Worm (Caenorhabditis elegans) whole organism, L1 larva: ENCODE measurements around the gene F25A2.1.

Experiments
- C04F5.9 ChIP-seq: sonication (generic microtip); optimal IDR thresholded peaks from 2 replicates; lab custom pipeline; 2016; ENCODE audit warnings: missing genetic modification characterization, missing compliant biosample characterization
- C16A3.4 ChIP-seq: fragments of 150-350 bp; optimal IDR thresholded peaks from 2 replicates; lab custom pipeline; 2014; ENCODE audit warnings: missing biosample characterization, missing genetic modification characterization
- C34B4.2 ChIP-seq: sonication (generic microtip); optimal IDR thresholded peaks from 2 replicates; lab custom pipeline; 2017; ENCODE audit warnings: mild to moderate bottlenecking, missing genetic modification characterization, missing compliant biosample characterization
- alr-1 ChIP-seq: fragments of 200-800 bp; sonication (Bioruptor generic); optimal IDR thresholded peaks from 2 replicates; lab custom pipeline; 2018; ENCODE audit warnings: borderline replicate concordance, mild to moderate bottlenecking, missing genetic modification characterization, missing compliant biosample characterization
- ama-1 ChIP-seq: fragments of 150-350 bp; optimal IDR thresholded peaks from 2 replicates; lab custom pipeline; 2014
- blmp-1 ChIP-seq: fragments of 150-350 bp; optimal IDR thresholded peaks from 2 replicates; lab custom pipeline; 2014; ENCODE audit warnings: missing biosample characterization, missing genetic modification characterization
- ceh-63 ChIP-seq: fragments of 200-800 bp; sonication (Bioruptor generic); optimal IDR thresholded peaks from 2 replicates; lab custom pipeline; 2018; ENCODE audit warnings: mild to moderate bottlenecking, missing genetic modification characterization, missing compliant biosample characterization
- ceh-8 ChIP-seq: fragments of 200-800 bp; sonication (Bioruptor generic); optimal IDR thresholded peaks from 2 replicates; lab custom pipeline; 2018; ENCODE audit warnings: mild to moderate bottlenecking, missing genetic modification characterization, moderate library complexity, missing compliant biosample characterization
- ceh-88 ChIP-seq: fragments of 200-800 bp; sonication (Bioruptor generic); IDR thresholded peaks from 2 replicates; pipeline ENCODE4 v1.3.6; 2022; ENCODE audit warnings: missing genetic modification characterization, missing compliant biosample characterization
- efl-1 ChIP-seq, 4 experiments: fragments of 150-350 bp; optimal IDR thresholded peaks in 3 of 4; peaks in 1 of 4; 1 replicate in 1 of 4; 2 replicates in 3 of 4; lab custom pipeline; 2014; ENCODE audit warnings: missing biosample characterization in 2 of 4, missing genetic modification characterization in 2 of 4, missing genetic modification reagents in 2 of 4
- egl-13 ChIP-seq: sonication (generic microtip); optimal IDR thresholded peaks from 2 replicates; lab custom pipeline; 2016; ENCODE audit warnings: missing genotype, missing genetic modification reagents, missing genetic modification characterization, missing compliant biosample characterization
- elt-2 ChIP-seq: sonication (generic microtip); optimal IDR thresholded peaks from 2 replicates; lab custom pipeline; 2016; ENCODE audit warnings: missing genetic modification characterization, mild to moderate bottlenecking, inconsistent platforms, missing compliant biosample characterization, missing genetic modification reagents
- fkh-8 ChIP-seq: sonication (generic microtip); optimal IDR thresholded peaks from 2 replicates; lab custom pipeline; 2016; ENCODE audit warnings: mild to moderate bottlenecking, missing genetic modification characterization, missing compliant biosample characterization
- mdl-1 ChIP-seq, 2 experiments: fragments of 150-350 bp; optimal IDR thresholded peaks; 2 replicates each; lab custom pipeline; 2014 to 2017; ENCODE audit warnings: missing biosample characterization in 2 of 2, missing genetic modification characterization in 2 of 2, inconsistent platforms in 1 of 2
- mep-1 ChIP-seq: fragments of 150-350 bp; optimal IDR thresholded peaks from 2 replicates; lab custom pipeline; 2014; ENCODE audit warnings: missing biosample characterization, missing genetic modification characterization
- nhr-12 ChIP-seq: sonication (generic microtip); optimal IDR thresholded peaks from 2 replicates; lab custom pipeline; 2017; ENCODE audit warnings: missing biosample characterization, missing genetic modification characterization
- nhr-237 ChIP-seq: fragments of 150-350 bp; optimal IDR thresholded peaks from 2 replicates; lab custom pipeline; 2014; ENCODE audit warnings: missing biosample characterization, missing genetic modification characterization
- nhr-28 ChIP-seq: fragments of 150-350 bp; optimal IDR thresholded peaks from 2 replicates; lab custom pipeline; 2014; ENCODE audit warnings: missing biosample characterization, missing genetic modification characterization
- nhr-84 ChIP-seq: sonication (generic microtip); optimal IDR thresholded peaks from 2 replicates; lab custom pipeline; 2017; ENCODE audit warnings: missing biosample characterization, missing genetic modification characterization
- nhr-90 ChIP-seq: sonication (generic microtip); optimal IDR thresholded peaks from 2 replicates; lab custom pipeline; 2016; ENCODE audit warnings: mild to moderate bottlenecking, missing genetic modification characterization, missing compliant biosample characterization; ENCODE audit not compliant: poor library complexity
- rnt-1 ChIP-seq: sonication (generic microtip); optimal IDR thresholded peaks from 2 replicates; lab custom pipeline; 2016; ENCODE audit warnings: mild to moderate bottlenecking, missing genetic modification characterization, moderate library complexity, missing compliant biosample characterization
- sox-4 ChIP-seq: sonication (generic microtip); optimal IDR thresholded peaks from 2 replicates; lab custom pipeline; 2016; ENCODE audit warnings: missing genetic modification characterization, missing compliant biosample characterization
- sptf-1 ChIP-seq: fragments of 150-350 bp; optimal IDR thresholded peaks from 2 replicates; lab custom pipeline; 2014; ENCODE audit warnings: missing biosample characterization, missing genetic modification characterization
- tbx-2 ChIP-seq: sonication (generic microtip); optimal IDR thresholded peaks from 2 replicates; lab custom pipeline; 2016; ENCODE audit warnings: missing genetic modification characterization, missing compliant biosample characterization
- tlp-1 ChIP-seq: fragments of 150-350 bp; optimal IDR thresholded peaks from 2 replicates; lab custom pipeline; 2014; ENCODE audit warnings: missing biosample characterization, missing genetic modification characterization
- unc-62 ChIP-seq: fragments of 150-350 bp; optimal IDR thresholded peaks from 2 replicates; lab custom pipeline; 2014; ENCODE audit warnings: missing biosample characterization, missing genetic modification reagents, missing genetic modification characterization
- unc-98 ChIP-seq: fragments of 200-800 bp; sonication (Bioruptor generic); IDR thresholded peaks from 2 replicates; pipeline ENCODE4 v1.3.6; 2022; ENCODE audit warnings: missing genetic modification characterization, missing compliant biosample characterization
- xbp-1 ChIP-seq: sonication (generic microtip); optimal IDR thresholded peaks from 2 replicates; lab custom pipeline; 2016; ENCODE audit warnings: missing genetic modification characterization, missing compliant biosample characterization
- zip-4 ChIP-seq: fragments of 200-800 bp; sonication (Bioruptor generic); optimal IDR thresholded peaks from 2 replicates; lab custom pipeline; 2018; ENCODE audit warnings: mild to moderate bottlenecking, missing genetic modification characterization, moderate library complexity, missing compliant biosample characterization

F25A2.1 gene

DNA sequence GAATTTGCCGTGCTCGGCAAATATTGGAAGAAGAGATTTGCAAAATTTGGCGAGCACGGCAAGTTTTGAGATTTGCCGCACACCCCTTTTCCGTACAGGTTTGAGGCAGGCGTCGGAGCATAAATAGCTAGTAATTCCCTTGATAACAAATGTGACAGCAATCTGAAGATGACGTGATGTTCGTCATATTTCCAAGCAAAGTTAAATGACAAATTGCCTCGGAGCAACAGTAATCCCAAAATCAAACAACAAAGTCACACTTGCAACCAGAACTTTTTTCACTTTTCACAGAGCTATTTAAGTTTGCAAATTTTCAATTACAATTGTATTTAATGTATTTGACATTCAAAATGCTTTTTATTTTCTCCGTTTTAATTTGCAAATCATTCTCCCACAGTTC is at the start of gene F25A2.1:
F25A2.1 (plus strand) TSS at position 301 of the 400 bp plus-strand sequence.
- no peak for TF ChIP-seq unc-62
- TF ChIP-seq efl-1 (optimal IDR thresholded peaks at IDR 0.05; lab: Kevin White, UChicago), result no peak
- TF ChIP-seq efl-1 (GFP tag; optimal IDR thresholded peaks at IDR 0.05 in 1 of 2; lab: Kevin White, UChicago), result peak in 1 of 2 experiments; percentile 46

DNA sequence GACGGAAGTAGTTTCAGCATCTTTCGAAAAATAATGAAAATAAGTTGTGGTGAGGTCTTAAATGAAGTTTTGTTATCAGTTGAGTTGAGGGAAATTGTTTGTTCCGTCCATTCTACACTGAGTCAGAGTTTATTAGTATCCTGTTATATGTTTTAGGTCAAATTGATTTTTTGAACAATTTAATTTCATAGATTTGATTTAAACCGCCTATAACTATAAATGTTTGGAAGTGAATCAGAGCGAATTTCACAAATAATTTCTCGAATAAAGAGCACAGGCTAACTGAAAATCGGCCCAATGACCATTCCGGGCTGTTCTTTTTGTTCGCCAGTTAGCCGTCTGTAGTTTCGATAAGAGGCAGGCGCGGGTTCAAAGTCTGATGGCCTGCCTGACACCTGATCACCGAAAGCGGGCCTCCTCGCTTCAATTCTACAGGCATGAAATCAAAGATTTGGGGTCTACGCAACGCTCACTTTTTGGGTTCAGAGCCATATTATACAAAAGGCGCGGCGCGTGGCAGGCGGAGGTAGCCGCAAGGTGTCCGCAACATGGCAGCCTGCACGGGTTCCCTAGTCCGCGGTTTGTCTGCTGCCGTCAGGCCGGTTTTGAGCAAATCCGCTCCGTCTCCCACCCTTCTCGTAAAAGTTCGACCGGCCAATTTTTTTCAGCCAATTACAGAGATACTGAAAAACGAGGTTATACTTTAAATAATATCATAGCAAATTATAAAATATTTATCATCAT is 47.3 kb upstream of the F25A2.1 start, which contains the start of gene W07B8.4:
W07B8.4 (minus strand) TSS at position 51 of the 744 bp plus-strand sequence.
- TF ChIP-seq ama-1 (lab: Kevin White, UChicago) (no peak), alr-1 (no peak), unc-98 (GFP tag; lab: Robert Waterston, UW) (no peak), C04F5.9 (tag; lab: Kevin White, UChicago) (no peak), fkh-8 (no peak), tbx-2 (tag; lab: Kevin White, UChicago) (no peak), nhr-90 (no peak), blmp-1 (tag; lab: Kevin White, UChicago) (no peak), ceh-8 (GFP tag; lab: Kevin White, UChicago) (no peak), tlp-1 (tag; lab: Kevin White, UChicago) (no peak), mdl-1 (tag; optimal IDR thresholded peaks at IDR 0.05; lab: Kevin White, UChicago) (no peak), xbp-1 (no peak), nhr-12 (tag; lab: Kevin White, UChicago) (no peak), nhr-237 (tag; lab: Kevin White, UChicago) (no peak), C16A3.4 (tag; lab: Kevin White, UChicago) (no peak)
- TF ChIP-seq, all 84 proteins: peak for 0

DNA sequence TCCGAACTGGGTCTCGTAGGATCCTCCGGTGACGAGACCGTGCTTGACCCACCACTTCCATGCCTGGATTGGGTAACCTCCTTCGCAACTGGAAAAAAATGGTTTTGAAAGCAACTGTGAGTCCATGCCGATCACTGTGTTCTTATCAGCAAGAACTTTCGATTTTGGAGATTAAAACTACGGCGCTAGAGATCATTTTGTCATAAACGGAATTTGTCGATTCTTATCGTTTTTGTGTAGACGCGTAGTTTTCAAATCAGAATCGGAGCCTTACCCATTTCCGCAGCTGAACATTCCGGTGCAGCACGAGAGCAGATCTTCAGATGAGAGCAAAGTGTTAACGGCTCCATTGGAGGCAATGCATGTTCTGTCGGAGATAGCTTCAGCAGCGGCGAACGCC is 46.2 kb upstream of the F25A2.1 start:
- TF ChIP-seq nhr-12 (tag; lab: Kevin White, UChicago), result no peak
- TF ChIP-seq ceh-8 (GFP tag; lab: Kevin White, UChicago), result peak; percentile 3
- TF ChIP-seq efl-1 (optimal IDR thresholded peaks at IDR 0.05; lab: Kevin White, UChicago), result no peak
- peak in 1 of 2 experiments; percentile 91 for TF ChIP-seq efl-1 (GFP tag; optimal IDR thresholded peaks at IDR 0.05 in 1 of 2; lab: Kevin White, UChicago)

DNA sequence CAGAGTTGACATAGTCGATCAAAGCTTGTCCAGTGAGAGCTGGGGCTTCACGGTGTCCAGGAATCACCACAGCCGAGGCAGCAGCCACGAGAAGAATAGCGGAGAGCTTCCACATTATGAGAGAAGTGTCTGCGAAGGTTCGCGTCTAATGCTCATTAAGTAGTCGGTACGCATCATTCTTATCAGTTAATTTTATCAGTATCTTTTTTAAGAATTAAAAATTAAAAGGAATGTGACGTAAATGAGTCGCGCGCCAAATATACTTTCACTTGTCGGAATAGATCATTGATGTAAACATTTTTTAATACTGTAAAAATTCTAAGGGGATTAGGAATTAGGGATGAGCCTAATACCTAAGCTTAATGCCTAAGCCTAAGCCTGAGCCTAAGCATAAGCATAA is 45.5 kb upstream of the F25A2.1 start, which contains the start of gene cpr-5:
cpr-5 (minus strand) TSS at position 197 of the 400 bp plus-strand sequence.
- TF ChIP-seq blmp-1 (tag; lab: Kevin White, UChicago), result no peak
- TF ChIP-seq elt-2 (tag; lab: Kevin White, UChicago), result peak; percentile 63
- TF ChIP-seq, all 84 proteins: peak for 1

DNA sequence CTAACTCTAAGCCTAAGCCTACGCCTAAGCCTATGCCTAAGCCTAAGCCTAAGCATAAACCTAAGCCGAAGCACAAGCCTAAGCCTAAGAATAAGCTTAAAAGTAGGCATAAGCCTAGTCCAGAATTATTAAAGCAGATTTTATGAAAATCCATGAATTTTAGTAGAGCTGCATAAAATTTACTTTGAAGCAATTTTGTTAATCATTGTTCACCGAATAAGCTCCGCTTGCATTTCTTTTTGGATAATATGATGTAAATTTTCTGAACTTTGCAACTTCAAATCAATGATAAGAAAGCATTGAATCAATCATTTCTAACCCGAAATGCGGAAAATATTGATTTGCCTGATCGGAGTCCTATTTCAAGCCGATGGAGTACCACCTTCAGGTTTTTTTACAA is 45.1 kb upstream of the F25A2.1 start, which contains the start of gene cpr-8:
cpr-8 (plus strand) TSS at position 301 of the 400 bp plus-strand sequence.
- no peak for TF ChIP-seq nhr-28 (tag; lab: Kevin White, UChicago)

DNA sequence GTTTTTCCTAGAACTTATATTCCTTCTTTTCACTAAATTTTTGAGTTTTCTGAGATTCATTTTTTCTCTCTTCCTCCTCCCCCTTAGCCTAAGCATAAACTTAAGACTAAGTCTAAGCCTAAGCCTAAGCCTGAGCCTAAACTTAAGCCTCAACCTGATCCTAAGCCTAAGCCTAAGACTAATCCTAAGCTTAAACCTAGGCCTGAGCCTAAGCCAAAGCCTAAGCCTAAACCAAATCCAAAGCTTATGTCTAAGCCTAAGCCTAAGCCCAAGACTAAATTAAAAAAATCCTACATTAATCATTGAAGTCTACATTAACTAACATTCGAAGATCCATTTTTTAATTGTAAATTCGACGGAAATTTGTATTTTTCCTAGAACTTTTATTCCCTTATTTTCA is 38.6 kb upstream of the F25A2.1 start:
- TF ChIP-seq C34B4.2 (tag; lab: Kevin White, UChicago) (no peak), ceh-63 (GFP tag; lab: Kevin White, UChicago) (no peak), ceh-88 (no peak), sox-4 (no peak), mep-1 (tag; lab: Kevin White, UChicago) (no peak), egl-13 (tag; lab: Kevin White, UChicago) (no peak), nhr-237 (tag; lab: Kevin White, UChicago) (no peak), nhr-84 (tag; lab: Kevin White, UChicago) (no peak), zip-4 (GFP tag; lab: Kevin White, UChicago) (no peak), rnt-1 (tag; lab: Kevin White, UChicago) (no peak), ceh-8 (GFP tag; lab: Kevin White, UChicago) (no peak), sptf-1 (tag; lab: Kevin White, UChicago) (no peak)
